Worm (Caenorhabditis elegans) whole organism, L1 larva: Measurements from ENCODE around the gene C12D5.10.

Experiments used
- C04F5.9 ChIP-seq: sonication (generic microtip); optimal IDR thresholded peaks from 2 replicates; lab custom pipeline; 2016; ENCODE audit warnings: missing genetic modification characterization, missing compliant biosample characterization
- efl-1 ChIP-seq, 4 experiments: fragments of 150-350 bp; optimal IDR thresholded peaks in 3 of 4; peaks in 1 of 4; 1 replicate in 1 of 4; 2 replicates in 3 of 4; lab custom pipeline; 2014; ENCODE audit warnings: missing biosample characterization in 2 of 4, missing genetic modification characterization in 2 of 4, missing genetic modification reagents in 2 of 4
- elt-2 ChIP-seq: sonication (generic microtip); optimal IDR thresholded peaks from 2 replicates; lab custom pipeline; 2016; ENCODE audit warnings: missing genetic modification characterization, mild to moderate bottlenecking, inconsistent platforms, missing compliant biosample characterization, missing genetic modification reagents
- lin-15B ChIP-seq: fragments of 150-350 bp; sonication (generic microtip); optimal IDR thresholded peaks from 3 replicates; lab custom pipeline; 2014; ENCODE audit warnings: missing biosample characterization, missing genetic modification characterization
- nhr-11 ChIP-seq: fragments of 150-350 bp; optimal IDR thresholded peaks from 2 replicates; lab custom pipeline; 2014; ENCODE audit warnings: missing biosample characterization, missing genetic modification characterization
- nhr-12 ChIP-seq: sonication (generic microtip); optimal IDR thresholded peaks from 2 replicates; lab custom pipeline; 2017; ENCODE audit warnings: missing biosample characterization, missing genetic modification characterization
- nhr-237 ChIP-seq: fragments of 150-350 bp; optimal IDR thresholded peaks from 2 replicates; lab custom pipeline; 2014; ENCODE audit warnings: missing biosample characterization, missing genetic modification characterization
- nhr-84 ChIP-seq: sonication (generic microtip); optimal IDR thresholded peaks from 2 replicates; lab custom pipeline; 2017; ENCODE audit warnings: missing biosample characterization, missing genetic modification characterization
- skn-1 ChIP-seq: fragments of 150-350 bp; optimal IDR thresholded peaks from 2 replicates; lab custom pipeline; 2014; ENCODE audit warnings: missing biosample characterization, missing genetic modification characterization
- sox-4 ChIP-seq: sonication (generic microtip); optimal IDR thresholded peaks from 2 replicates; lab custom pipeline; 2016; ENCODE audit warnings: missing genetic modification characterization, missing compliant biosample characterization
- ztf-11 ChIP-seq, 2 experiments: sonication (generic microtip); optimal IDR thresholded peaks; 2 replicates each; lab custom pipeline; 2016 to 2017; ENCODE audit warnings: missing genetic modification characterization in 2 of 2, missing biosample characterization in 1 of 2, missing compliant biosample characterization in 1 of 2
- ztf-4 ChIP-seq: fragments of 150-350 bp; optimal IDR thresholded peaks from 2 replicates; lab custom pipeline; 2014; ENCODE audit warnings: missing biosample characterization, missing genetic modification characterization

- TF ChIP-seq lin-15B (tag; lab: Kevin White, UChicago) (no peak), ztf-11 (tag; optimal IDR thresholded peaks at IDR 0.05; lab: Kevin White, UChicago) (no peak), elt-2 (tag; lab: Kevin White, UChicago) (no peak), C04F5.9 (tag; lab: Kevin White, UChicago) (no peak), nhr-11 (tag; lab: Kevin White, UChicago) (no peak), skn-1 (no peak), sox-4 (tag; lab: Kevin White, UChicago) (no peak), nhr-84 (tag; lab: Kevin White, UChicago) (no peak), nhr-12 (tag; lab: Kevin White, UChicago) (no peak), nhr-237 (tag; lab: Kevin White, UChicago) (no peak), efl-1 (optimal IDR thresholded peaks at IDR 0.05; lab: Kevin White, UChicago) (no peak), efl-1 (GFP tag; optimal IDR thresholded peaks at IDR 0.05 in 1 of 2; lab: Kevin White, UChicago) (no peak), ztf-4 (tag; lab: Kevin White, UChicago) (no peak)
Measured at ce11 chrV:7739949-7740348, 46.7 kb upstream of the C12D5.10 start.
